Fruit fly (Drosophila melanogaster) Kc167 (cell line): ENCODE data around the gene CG5003.

ENCODE experiments used
- Myc ChIP-seq: fragments of >200 bp; optimal IDR thresholded peaks from 2 replicates; lab custom pipeline; 2017; ENCODE audit warnings: missing external identifiers
- Sin3A ChIP-seq: fragments of >200 bp; optimal IDR thresholded peaks from 2 replicates; lab custom pipeline; 2018; ENCODE audit warnings: missing external identifiers
- h ChIP-seq: fragments of >200 bp; optimal IDR thresholded peaks from 3 replicates; lab custom pipeline; 2018; ENCODE audit warnings: missing external identifiers
- psq ChIP-seq: fragments of >200 bp; optimal IDR thresholded peaks from 2 replicates; lab custom pipeline; 2017; ENCODE audit warnings: missing external identifiers
- ttk ChIP-seq: sonication (Bioruptor generic); optimal IDR thresholded peaks from 2 replicates; lab custom pipeline; 2017; ENCODE audit warnings: missing external identifiers

DNA sequence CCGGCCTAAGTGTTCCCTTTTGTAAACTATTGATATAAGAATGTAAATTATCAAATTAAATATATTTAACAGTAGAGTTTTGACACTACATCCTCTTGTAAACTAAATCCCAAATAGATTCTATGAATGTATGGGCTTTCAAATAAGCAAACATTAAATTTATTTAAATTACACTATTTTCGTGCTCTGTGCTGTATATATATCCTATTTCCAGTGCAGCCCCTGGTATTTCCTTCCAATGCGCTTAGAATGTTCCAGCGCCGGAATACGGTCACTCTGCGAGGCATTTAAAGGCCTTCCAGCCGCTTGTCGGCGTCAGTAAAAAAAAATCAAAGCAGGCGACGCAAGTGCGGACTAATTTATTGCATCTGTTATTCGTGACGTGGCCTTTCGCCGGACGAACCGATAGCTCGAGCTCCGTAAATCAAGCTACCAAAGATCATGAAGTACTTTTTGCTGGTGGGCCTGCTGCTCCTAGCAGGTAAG is 32.1 kb upstream of the CG5003 start, which contains the start of gene Gp93:
- TF ChIP-seq Sin3A (lab: Kevin White, UChicago) (no peak), Myc (lab: Kevin White, UChicago) (no peak), psq (lab: Kevin White, UChicago) (no peak), h (lab: Kevin White, UChicago) (no peak), ttk (lab: Kevin White, UChicago) (no peak)
